Worm (Caenorhabditis elegans): ENCODE data around the gene rnp-2.
"Not testable (repeated sequence)": the region's sequence is repeated elsewhere in the genome, so short reads cannot be mapped to it uniquely, and the experiment has no call there.

rnp-2 gene

ce11 chrIV:4171531-4172163 is at the start of gene rnp-2, which contains the start of gene K08D10.13:
Gene rnp-2 (plus strand): TSS chrIV:4172076.
Gene K08D10.13 (minus strand): TSS chrIV:4171581.
- TF ChIP-seq ama-1 (optimal IDR thresholded peaks at IDR 0.05) (no peak), tbx-37 (GFP tag; conservative IDR thresholded peaks at IDR 0.05) (0 out of 2 replicates have a peak, but pooled peaks have one; percentile 27), aly-1 (tag; optimal IDR thresholded peaks at IDR 0.05) (no peak), B0310.2 (tag; optimal IDR thresholded peaks at IDR 0.05) (no peak)

ce11 chrIV:4123083-4123482 is 48.8 kb upstream of the rnp-2 start, which contains the start of gene mul-1:
Gene mul-1 (minus strand): TSS chrIV:4123166.
- TF ChIP-seq tra-4 (tag; optimal IDR thresholded peaks at IDR 0.05) (no peak), ama-1 (optimal IDR thresholded peaks at IDR 0.05) (no peak), F13C5.2 (tag; optimal IDR thresholded peaks at IDR 0.05) (no peak), ceh-13 (GFP tag; optimal IDR thresholded peaks at IDR 0.05) (no peak), B0310.2 (tag; optimal IDR thresholded peaks at IDR 0.05) (no peak), hnd-1 (tag; optimal IDR thresholded peaks at IDR 0.05) (no peak)

- not testable (repeated sequence) for TF ChIP-seq tbx-11 (GFP tag; IDR thresholded peaks at IDR 0.05); tbx-37 (GFP tag; conservative IDR thresholded peaks at IDR 0.05); sea-1 (GFP tag; conservative IDR thresholded peaks at IDR 0.05)
Observed at ce11 chrIV:4125657-4126056, 46.2 kb upstream of the rnp-2 start, which contains the start of gene F49F1.7. Gene F49F1.7 (minus strand): TSS chrIV:4125757.

- no peak for TF ChIP-seq ceh-36 (tag; optimal IDR thresholded peaks at IDR 0.05)
- no peak for TF ChIP-seq tbx-11 (GFP tag; IDR thresholded peaks at IDR 0.05)
- TF ChIP-seq B0310.2 (tag; optimal IDR thresholded peaks at IDR 0.05): no peak
- TF ChIP-seq hmg-4 (GFP tag; optimal IDR thresholded peaks at IDR 0.05): no peak
- no peak for TF ChIP-seq hnd-1 (tag; optimal IDR thresholded peaks at IDR 0.05)
- no peak for TF ChIP-seq aly-1 (tag; optimal IDR thresholded peaks at IDR 0.05)
- TF ChIP-seq tra-4 (tag; optimal IDR thresholded peaks at IDR 0.05): no peak
- TF ChIP-seq flt-1 (GFP tag; IDR thresholded peaks at IDR 0.05): no peak
- TF ChIP-seq scrt-1 (GFP tag; IDR thresholded peaks at IDR 0.05): no peak
- no peak for TF ChIP-seq pes-1 (GFP tag; IDR thresholded peaks at IDR 0.05)
- TF ChIP-seq ceh-13 (GFP tag; optimal IDR thresholded peaks at IDR 0.05): no peak
- TF ChIP-seq tbx-37 (GFP tag; conservative IDR thresholded peaks at IDR 0.05): no peak
- TF ChIP-seq sea-1 (GFP tag; conservative IDR thresholded peaks at IDR 0.05): no peak
- TF ChIP-seq ets-7 (tag; optimal IDR thresholded peaks at IDR 0.05): no peak
- no peak for TF ChIP-seq hmbx-1 (tag; optimal IDR thresholded peaks at IDR 0.05)
- TF ChIP-seq F13C5.2 (tag; optimal IDR thresholded peaks at IDR 0.05): no peak
Observed at ce11 chrIV:4135744-4136143, 36.1 kb upstream of the rnp-2 start, which contains the start of gene F49F1.17. Gene F49F1.17 (minus strand): TSS chrIV:4135844.

- TF ChIP-seq ceh-13 (GFP tag; optimal IDR thresholded peaks at IDR 0.05): no peak
Observed at ce11 chrIV:4137472-4137871, 34.4 kb upstream of the rnp-2 start, which contains the start of gene F49F1.9. Gene F49F1.9 (minus strand): TSS chrIV:4137572.

- TF ChIP-seq ceh-36 (tag; optimal IDR thresholded peaks at IDR 0.05) (no peak), tbx-37 (GFP tag; conservative IDR thresholded peaks at IDR 0.05) (no peak), ceh-13 (GFP tag; optimal IDR thresholded peaks at IDR 0.05) (no peak), hmg-4 (GFP tag; optimal IDR thresholded peaks at IDR 0.05) (no peak)
Observed at ce11 chrIV:4139022-4139421, 32.9 kb upstream of the rnp-2 start, which contains the start of gene F49F1.10. Gene F49F1.10 (minus strand): TSS chrIV:4139122.

ce11 chrIV:4140265-4140664 is 31.6 kb upstream of the rnp-2 start, which contains the start of gene F49F1.18:
Gene F49F1.18 (minus strand): TSS chrIV:4140365.
- TF ChIP-seq scrt-1 (GFP tag; IDR thresholded peaks at IDR 0.05) (no peak), aly-1 (tag; optimal IDR thresholded peaks at IDR 0.05) (no peak), F13C5.2 (tag; optimal IDR thresholded peaks at IDR 0.05) (no peak), B0310.2 (tag; optimal IDR thresholded peaks at IDR 0.05) (no peak), ceh-36 (tag; optimal IDR thresholded peaks at IDR 0.05) (no peak), tbx-11 (GFP tag; IDR thresholded peaks at IDR 0.05) (no peak), ama-1 (optimal IDR thresholded peaks at IDR 0.05) (no peak), ets-7 (tag; optimal IDR thresholded peaks at IDR 0.05) (no peak), sea-1 (GFP tag; conservative IDR thresholded peaks at IDR 0.05) (no peak), tra-4 (tag; optimal IDR thresholded peaks at IDR 0.05) (no peak), tbx-37 (GFP tag; conservative IDR thresholded peaks at IDR 0.05) (no peak), ceh-13 (GFP tag; optimal IDR thresholded peaks at IDR 0.05) (no peak), hmg-4 (GFP tag; optimal IDR thresholded peaks at IDR 0.05) (no peak), hnd-1 (tag; optimal IDR thresholded peaks at IDR 0.05) (no peak), flt-1 (GFP tag; IDR thresholded peaks at IDR 0.05) (no peak), pes-1 (GFP tag; IDR thresholded peaks at IDR 0.05) (no peak), hmbx-1 (tag; optimal IDR thresholded peaks at IDR 0.05) (no peak)

DNA sequence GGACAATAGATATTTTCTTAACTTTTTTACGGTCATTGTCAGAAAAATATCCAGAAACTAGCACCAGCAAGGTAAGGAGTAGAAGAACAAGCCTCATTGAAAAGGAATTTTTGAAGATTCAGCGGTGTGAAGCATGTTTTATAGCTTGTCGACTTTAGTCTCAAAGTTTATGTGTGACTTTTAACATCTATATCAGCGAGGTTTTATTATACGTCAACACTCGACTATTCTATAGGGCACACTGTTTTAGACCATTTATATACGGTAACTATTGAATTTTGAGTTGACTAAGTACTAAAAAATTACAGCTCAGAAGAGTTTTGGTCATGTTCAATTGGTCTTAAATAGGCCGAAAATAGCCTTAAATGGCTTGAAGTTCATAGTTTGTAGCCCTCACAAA is 30.6 kb upstream of the rnp-2 start, which contains the start of gene F49F1.11:
Gene F49F1.11 (minus strand): TSS at position 101 of the 400 bp plus-strand sequence.
- TF ChIP-seq ceh-13 (GFP tag; optimal IDR thresholded peaks at IDR 0.05) (no peak), sea-1 (GFP tag; conservative IDR thresholded peaks at IDR 0.05) (no peak), ceh-36 (tag; optimal IDR thresholded peaks at IDR 0.05) (no peak), pes-1 (GFP tag; IDR thresholded peaks at IDR 0.05) (no peak), hnd-1 (tag; optimal IDR thresholded peaks at IDR 0.05) (no peak), hmbx-1 (tag; optimal IDR thresholded peaks at IDR 0.05) (no peak), B0310.2 (tag; optimal IDR thresholded peaks at IDR 0.05) (no peak), tbx-37 (GFP tag; conservative IDR thresholded peaks at IDR 0.05) (no peak), hmg-4 (GFP tag; optimal IDR thresholded peaks at IDR 0.05) (no peak), ama-1 (optimal IDR thresholded peaks at IDR 0.05) (no peak), aly-1 (tag; optimal IDR thresholded peaks at IDR 0.05) (no peak), flt-1 (GFP tag; IDR thresholded peaks at IDR 0.05) (no peak), scrt-1 (GFP tag; IDR thresholded peaks at IDR 0.05) (no peak)

Measured in whole organism, early embryonic.